Fruit fly (Drosophila melanogaster) whole organism, pupa: ENCODE measurements around the gene yellow-e3.

Experiments
- CG10348 ChIP-seq: fragments of 200-800 bp; sonication (Bioruptor generic); IDR thresholded peaks from 2 replicates; pipeline ENCODE4 v1.3.6; 2022; ENCODE audit warnings: missing biosample characterization, missing genetic modification characterization
- CG8159 ChIP-seq: fragments of 200-800 bp; sonication (Bioruptor generic); optimal IDR thresholded peaks from 3 replicates; lab custom pipeline; 2018; ENCODE audit warnings: missing biosample characterization, mild to moderate bottlenecking, missing genetic modification characterization, moderate library complexity
- CG9948 ChIP-seq: fragments of 200-800 bp; sonication (Bioruptor generic); optimal IDR thresholded peaks from 2 replicates; lab custom pipeline; 2018; ENCODE audit warnings: missing biosample characterization, mild to moderate bottlenecking, missing genetic modification characterization, moderate library complexity
- D1 ChIP-seq: fragments of 200-800 bp; sonication (Bioruptor generic); optimal IDR thresholded peaks from 2 replicates; lab custom pipeline; 2018; ENCODE audit warnings: missing biosample characterization, mild to moderate bottlenecking, missing genetic modification characterization, moderate library complexity
- EcR ChIP-seq: fragments of 200-800 bp; sonication (Bioruptor generic); optimal IDR thresholded peaks from 3 replicates; lab custom pipeline; 2019; ENCODE audit warnings: missing biosample characterization, missing genetic modification characterization, mild to moderate bottlenecking, moderate library complexity, missing genetic modification reagents
- Ets98B ChIP-seq: fragments of 200-800 bp; sonication (Bioruptor generic); IDR thresholded peaks from 2 replicates; pipeline ENCODE4 v1.3.6; 2022; ENCODE audit warnings: missing biosample characterization, missing genetic modification characterization
- gl ChIP-seq: fragments of 200-800 bp; sonication (Bioruptor generic); optimal IDR thresholded peaks from 2 replicates; lab custom pipeline; 2018; ENCODE audit warnings: missing biosample characterization, mild to moderate bottlenecking, missing genetic modification characterization

- TF ChIP-seq EcR (GFP tag; lab: Kevin White, UChicago) = no peak
- no peak for TF ChIP-seq D1 (tag; lab: Kevin White, UChicago)
- TF ChIP-seq CG8159 (tag; lab: Kevin White, UChicago) = no peak
- TF ChIP-seq CG10348 (GFP tag; lab: Robert Waterston, UW) = no peak
- TF ChIP-seq CG9948 (tag; lab: Kevin White, UChicago) = no peak
- no peak for TF ChIP-seq Ets98B (GFP tag; lab: Robert Waterston, UW)
- TF ChIP-seq gl (tag; lab: Kevin White, UChicago) = no peak
Measured at dm6 chr3R:13385105-13385504, 19.6 kb downstream of the yellow-e3 start.
